Worm (Caenorhabditis elegans) whole organism, late embryonic: ENCODE measurements around the gene lipl-6.

ENCODE experiments used
- ceh-18 ChIP-seq: sonication (generic microtip); optimal IDR thresholded peaks from 2 replicates; lab custom pipeline; 2016; ENCODE audit warnings: missing genetic modification characterization, missing compliant biosample characterization
- dve-1 ChIP-seq: sonication (generic microtip); optimal IDR thresholded peaks from 2 replicates; lab custom pipeline; 2017; ENCODE audit warnings: antibody characterized with exemption, mild to moderate bottlenecking, missing genetic modification characterization, missing compliant biosample characterization
- fkh-10 ChIP-seq: fragments of 150-350 bp; optimal IDR thresholded peaks from 2 replicates; lab custom pipeline; 2014; ENCODE audit warnings: missing biosample characterization, missing genetic modification reagents, missing genetic modification characterization
- nhr-11 ChIP-seq: fragments of 150-350 bp; optimal IDR thresholded peaks from 2 replicates; lab custom pipeline; 2014; ENCODE audit warnings: missing biosample characterization, missing genetic modification characterization
- pha-4 ChIP-seq: fragments of 150-350 bp; optimal IDR thresholded peaks from 2 replicates; lab custom pipeline; 2018; ENCODE audit warnings: missing biosample characterization, missing genetic modification reagents, missing genetic modification characterization

ce11 chrV:6885070-6885469 is 49.0 kb downstream of the lipl-6 start:
- TF ChIP-seq ceh-18 (tag; lab: Kevin White, UChicago) (no peak), dve-1 (tag; lab: Kevin White, UChicago) (no peak), fkh-10 (no peak), nhr-11 (tag; lab: Kevin White, UChicago) (no peak), pha-4 (tag; lab: Kevin White, UChicago) (no peak)
